Fruit fly (Drosophila melanogaster) whole organism, embryonic: ENCODE data around the gene mRpS25.
A peak's percentile ranks its signal among the peaks of the same experiment; 100 is the strongest.

Experiments
- CG10147 ChIP-seq: fragments of 200-800 bp; sonication (Bioruptor generic); optimal IDR thresholded peaks from 2 replicates; lab custom pipeline; 2019; ENCODE audit warnings: missing biosample characterization, mild to moderate bottlenecking, missing genetic modification characterization, moderate library complexity
- CG10979 ChIP-seq: fragments of 200-800 bp; sonication (Bioruptor generic); optimal IDR thresholded peaks from 2 replicates; lab custom pipeline; 2018; ENCODE audit warnings: missing biosample characterization, mild to moderate bottlenecking, missing genetic modification characterization, moderate library complexity
- CG11085 ChIP-seq: fragments of 200-800 bp; sonication (Bioruptor generic); IDR thresholded peaks from 2 replicates; pipeline ENCODE4 v1.3.6; 2022; ENCODE audit warnings: missing biosample characterization, missing genetic modification characterization
- CG11247 ChIP-seq: fragments of 200-800 bp; sonication (Bioruptor generic); IDR thresholded peaks from 2 replicates; pipeline ENCODE4 v1.3.6; 2022; ENCODE audit warnings: missing biosample characterization, missing genetic modification characterization
- CG12236 ChIP-seq: fragments of 200-800 bp; sonication (Bioruptor generic); optimal IDR thresholded peaks from 2 replicates; lab custom pipeline; 2016; ENCODE audit warnings: missing biosample characterization, missing genetic modification characterization
- CG13296 ChIP-seq: fragments of 200-800 bp; sonication (Bioruptor generic); optimal IDR thresholded peaks from 3 replicates; lab custom pipeline; 2018; ENCODE audit warnings: missing biosample characterization, mild to moderate bottlenecking, missing genetic modification characterization
- CG15601 ChIP-seq: fragments of 200-800 bp; sonication (Bioruptor generic); optimal IDR thresholded peaks from 3 replicates; lab custom pipeline; 2019; ENCODE audit warnings: missing biosample characterization, mild to moderate bottlenecking, missing genetic modification characterization, moderate library complexity
- CG15696 ChIP-seq: fragments of 200-800 bp; sonication (Bioruptor generic); optimal IDR thresholded peaks from 2 replicates; lab custom pipeline; 2019; ENCODE audit warnings: missing biosample characterization, mild to moderate bottlenecking, missing genetic modification characterization, moderate library complexity
- CG17361 ChIP-seq: fragments of 200-800 bp; sonication (Bioruptor generic); IDR thresholded peaks from 3 replicates; pipeline ENCODE4 v1.3.6; 2022; ENCODE audit warnings: missing biosample characterization, missing genetic modification characterization
- CG17568 ChIP-seq: fragments of 200-800 bp; sonication (Bioruptor generic); optimal IDR thresholded peaks from 2 replicates; lab custom pipeline; 2018; ENCODE audit warnings: missing biosample characterization, mild to moderate bottlenecking, missing genetic modification characterization, moderate library complexity
- CG17802 ChIP-seq: fragments of 200-800 bp; sonication (Bioruptor generic); optimal IDR thresholded peaks from 2 replicates; lab custom pipeline; 2018; ENCODE audit warnings: missing biosample characterization, mild to moderate bottlenecking, missing genetic modification characterization, moderate library complexity
- CG30020 ChIP-seq: fragments of 200-800 bp; optimal IDR thresholded peaks from 2 replicates; lab custom pipeline; 2019; ENCODE audit warnings: missing biosample characterization, mild to moderate bottlenecking, missing genetic modification characterization, moderate library complexity
- CG30403 ChIP-seq: fragments of 200-800 bp; sonication (Bioruptor generic); optimal IDR thresholded peaks from 3 replicates; lab custom pipeline; 2016; ENCODE audit warnings: missing biosample characterization, missing genetic modification characterization
- CG3281 ChIP-seq: fragments of 200-800 bp; sonication (Bioruptor generic); optimal IDR thresholded peaks from 3 replicates; lab custom pipeline; 2017; ENCODE audit warnings: missing biosample characterization, mild to moderate bottlenecking, missing genetic modification characterization
- CG34224 ChIP-seq: fragments of 200-800 bp; sonication (Bioruptor generic); IDR thresholded peaks from 3 replicates; pipeline ENCODE4 v1.3.6; 2022; ENCODE audit warnings: missing biosample characterization, missing genetic modification characterization; ENCODE audit not compliant: partially characterized antibody
- CG4617 ChIP-seq: fragments of 200-800 bp; sonication (Bioruptor generic); optimal IDR thresholded peaks from 3 replicates; lab custom pipeline; 2016; ENCODE audit warnings: missing biosample characterization, missing genetic modification characterization, borderline replicate concordance
- CG4820 ChIP-seq: fragments of 200-800 bp; sonication (Bioruptor generic); optimal IDR thresholded peaks from 3 replicates; lab custom pipeline; 2016; ENCODE audit warnings: missing biosample characterization, missing genetic modification characterization
- CG6272 ChIP-seq: fragments of 200-800 bp; sonication (Bioruptor generic); IDR thresholded peaks from 2 replicates; pipeline ENCODE4 v1.3.6; 2022; ENCODE audit warnings: missing biosample characterization, missing genetic modification characterization
- Dbx ChIP-seq: fragments of 200-800 bp; sonication (Bioruptor generic); IDR thresholded peaks from 3 replicates; pipeline ENCODE4 v1.3.6; 2022; ENCODE audit warnings: missing biosample characterization, missing genetic modification characterization
- Dll ChIP-seq: fragments of 200-800 bp; sonication (Bioruptor generic); IDR thresholded peaks from 4 replicates; pipeline ENCODE4 v1.3.6; 2022; ENCODE audit warnings: missing biosample characterization, missing genetic modification characterization; ENCODE audit not compliant: partially characterized antibody
- ERR ChIP-seq: fragments of 200-800 bp; sonication (Bioruptor generic); optimal IDR thresholded peaks from 2 replicates; lab custom pipeline; 2016; ENCODE audit warnings: missing biosample characterization, missing genetic modification characterization
- HHEX ChIP-seq: fragments of 200-800 bp; sonication (Bioruptor generic); optimal IDR thresholded peaks from 3 replicates; lab custom pipeline; 2017; ENCODE audit warnings: missing biosample characterization, mild to moderate bottlenecking, missing genetic modification characterization, missing genetic modification reagents
- HLH4C ChIP-seq: fragments of 200-800 bp; sonication (Bioruptor generic); IDR thresholded peaks from 3 replicates; pipeline ENCODE4 v1.3.6; 2022; ENCODE audit warnings: missing biosample characterization, missing genetic modification characterization; ENCODE audit not compliant: partially characterized antibody
- Hmr ChIP-seq: fragments of 200-800 bp; sonication (Bioruptor generic); optimal IDR thresholded peaks from 3 replicates; lab custom pipeline; 2017; ENCODE audit warnings: mild to moderate bottlenecking, missing biosample characterization, missing genetic modification reagents, missing genetic modification characterization
- Ptx1 ChIP-seq: fragments of 200-800 bp; sonication (Bioruptor generic); IDR thresholded peaks from 2 replicates; pipeline ENCODE4 v1.3.6; 2022; ENCODE audit warnings: missing biosample characterization, missing genetic modification characterization
- Ravus ChIP-seq: fragments of 200-800 bp; sonication (Bioruptor generic); IDR thresholded peaks from 2 replicates; pipeline ENCODE4 v1.3.6; 2022; ENCODE audit warnings: missing biosample characterization, missing genetic modification characterization
- Rfx ChIP-seq: fragments of 200-800 bp; sonication (Bioruptor generic); IDR thresholded peaks from 2 replicates; pipeline ENCODE4 v1.3.6; 2022; ENCODE audit warnings: missing biosample characterization, missing genetic modification characterization
- Stat92E ChIP-seq, 3 experiments: fragments of >200 bp in 2 of 3; fragments of 200-800 bp in 1 of 3; sonication (Bioruptor generic) in 1 of 3; optimal IDR thresholded peaks; 2 replicates each; lab custom pipeline; 2017 to 2019; ENCODE audit warnings: missing biosample characterization in 3 of 3, missing genetic modification characterization in 3 of 3, mild to moderate bottlenecking in 1 of 3, moderate library complexity in 1 of 3
- Tbp ChIP-seq: fragments of >200 bp; optimal IDR thresholded peaks from 2 replicates; lab custom pipeline; 2018; ENCODE audit warnings: missing biosample characterization, missing genetic modification characterization
- ash1 ChIP-seq: fragments of 200-800 bp; sonication (Bioruptor generic); optimal IDR thresholded peaks from 2 replicates; lab custom pipeline; 2018; ENCODE audit warnings: missing biosample characterization, mild to moderate bottlenecking, missing genetic modification characterization
- bowl ChIP-seq: fragments of 200-800 bp; sonication (Bioruptor generic); IDR thresholded peaks from 2 replicates; pipeline ENCODE4 v1.3.6; 2022; ENCODE audit warnings: missing biosample characterization, missing genetic modification characterization
- cad ChIP-seq: fragments of >200 bp; optimal IDR thresholded peaks from 2 replicates; lab custom pipeline; 2017; ENCODE audit warnings: missing biosample characterization, missing genetic modification characterization
- eve ChIP-seq, 2 experiments: fragments of >200 bp; optimal IDR thresholded peaks; 2 replicates each; lab custom pipeline; 2017; ENCODE audit warnings: missing biosample characterization in 2 of 2, missing genetic modification characterization in 2 of 2
- gem ChIP-seq: fragments of 200-800 bp; sonication (Bioruptor generic); optimal IDR thresholded peaks from 2 replicates; lab custom pipeline; 2019; ENCODE audit warnings: missing biosample characterization, mild to moderate bottlenecking, missing genetic modification characterization, moderate library complexity
- grn ChIP-seq: fragments of 200-800 bp; sonication (Bioruptor generic); optimal IDR thresholded peaks from 3 replicates; lab custom pipeline; 2017; ENCODE audit warnings: missing biosample characterization, missing genetic modification characterization
- hth ChIP-seq: fragments of >200 bp; optimal IDR thresholded peaks from 2 replicates; lab custom pipeline; 2017; ENCODE audit warnings: inconsistent platforms
- ind ChIP-seq: fragments of 200-800 bp; sonication (Bioruptor generic); optimal IDR thresholded peaks from 3 replicates; lab custom pipeline; 2016; ENCODE audit warnings: missing biosample characterization, missing genetic modification characterization
- jigr1 ChIP-seq: fragments of 200-800 bp; sonication (Bioruptor generic); IDR thresholded peaks from 3 replicates; pipeline ENCODE4 v1.3.6; 2022; ENCODE audit warnings: missing biosample characterization, missing genetic modification characterization
- lmd ChIP-seq: fragments of 200-800 bp; sonication (Bioruptor generic); IDR thresholded peaks from 2 replicates; pipeline ENCODE4 v1.3.6; 2022; ENCODE audit warnings: missing biosample characterization, missing genetic modification characterization
- lola ChIP-seq, 3 experiments: fragments of >200 bp in 2 of 3; fragments of 200-800 bp in 1 of 3; sonication (Bioruptor generic) in 1 of 3; optimal IDR thresholded peaks; 2 replicates each; lab custom pipeline; 2017 to 2019; ENCODE audit warnings: missing biosample characterization in 3 of 3, missing genetic modification characterization in 3 of 3, mild to moderate bottlenecking in 1 of 3, moderate library complexity in 1 of 3
- otp ChIP-seq: fragments of 200-800 bp; sonication (Bioruptor generic); IDR thresholded peaks from 3 replicates; pipeline ENCODE4, ENCODE4 v1.3.6; 2022; ENCODE audit warnings: missing biosample characterization, missing genetic modification characterization
- pho ChIP-seq: fragments of 200-800 bp; sonication (Bioruptor generic); optimal IDR thresholded peaks from 2 replicates; lab custom pipeline; 2016; ENCODE audit warnings: missing biosample characterization, missing genetic modification characterization
- sens ChIP-seq: fragments of 200-800 bp; sonication (Bioruptor generic); peaks from one replicate; lab custom pipeline; 2016; ENCODE audit warnings: missing biosample characterization, missing genetic modification characterization
- sim ChIP-seq: fragments of 200-800 bp; sonication (Bioruptor generic); IDR thresholded peaks from 2 replicates; pipeline ENCODE4 v1.3.6; 2022; ENCODE audit warnings: missing biosample characterization, missing genetic modification characterization
- slou ChIP-seq: fragments of 200-800 bp; sonication (Bioruptor generic); optimal IDR thresholded peaks from 3 replicates; lab custom pipeline; 2016; ENCODE audit warnings: missing biosample characterization, missing genetic modification characterization
- sob ChIP-seq: fragments of 200-800 bp; sonication (Bioruptor generic); IDR thresholded peaks from 2 replicates; pipeline ENCODE4 v1.3.6; 2022; ENCODE audit warnings: missing biosample characterization, missing genetic modification characterization
- vvl ChIP-seq: fragments of 200-800 bp; sonication (Bioruptor generic); IDR thresholded peaks from 2 replicates; pipeline ENCODE4 v1.3.6; 2022; ENCODE audit warnings: missing biosample characterization, missing genetic modification characterization
- zfh2 ChIP-seq: fragments of 200-800 bp; sonication (Bioruptor generic); optimal IDR thresholded peaks from 2 replicates; lab custom pipeline; 2016; ENCODE audit warnings: missing biosample characterization, missing genetic modification characterization

Gene mRpS25

dm6 chrX:14588996-14589621 is 6.3 kb upstream of the mRpS25 start (continued):
- no peak for TF ChIP-seq sob (GFP tag; lab: Robert Waterston, UW)
- no peak for TF ChIP-seq CG30403 (GFP tag; lab: Kevin White, UChicago)
- TF ChIP-seq CG4617 (GFP tag; lab: Kevin White, UChicago): no peak
- TF ChIP-seq CG17568 (GFP tag; lab: Kevin White, UChicago): no peak
- TF ChIP-seq Ptx1 (GFP tag; lab: Robert Waterston, UW): 0 out of 2 replicates have a peak, but pooled peaks have one; percentile 6
- no peak for TF ChIP-seq CG10979
- no peak for TF ChIP-seq CG11085 (GFP tag; lab: Robert Waterston, UW)
- TF ChIP-seq lmd (GFP tag; lab: Robert Waterston, UW): no peak
- TF ChIP-seq Dbx: no peak
- TF ChIP-seq zfh2: no peak
- no peak for TF ChIP-seq sim (GFP tag; lab: Robert Waterston, UW)
- no peak for TF ChIP-seq CG4820
- TF ChIP-seq CG15601 (tag; lab: Kevin White, UChicago): no peak
- no peak for TF ChIP-seq slou (GFP tag; lab: Kevin White, UChicago)
- no peak for TF ChIP-seq Stat92E (GFP tag; optimal IDR thresholded peaks at IDR 0.05; lab: Kevin White, UChicago)
- TF ChIP-seq ash1 (GFP tag; lab: Kevin White, UChicago): no peak
- no peak for TF ChIP-seq Dll (GFP tag; lab: Robert Waterston, UW)
- TF ChIP-seq Rfx (GFP tag; lab: Robert Waterston, UW): no peak
- no peak for TF ChIP-seq HLH4C (GFP tag; lab: Robert Waterston, UW)
- TF ChIP-seq otp: no peak
- TF ChIP-seq CG17802 (tag; lab: Kevin White, UChicago): no peak
- no peak for TF ChIP-seq sens
- TF ChIP-seq pho (GFP tag; lab: Kevin White, UChicago): no peak
- TF ChIP-seq CG13296 (GFP tag; lab: Kevin White, UChicago): peak; percentile 26
- no peak for TF ChIP-seq Tbp
- no peak for TF ChIP-seq CG34224 (GFP tag; lab: Robert Waterston, UW)
- TF ChIP-seq jigr1 (GFP tag; lab: Robert Waterston, UW): no peak
- no peak for TF ChIP-seq CG11247 (GFP tag; lab: Robert Waterston, UW)
- peak; percentile 27 for TF ChIP-seq HHEX (GFP tag; lab: Kevin White, UChicago)
- TF ChIP-seq eve (GFP tag; optimal IDR thresholded peaks at IDR 0.05; lab: Kevin White, UChicago): no peak
- no peak for TF ChIP-seq cad
- peak; percentile 24 for TF ChIP-seq gem (tag; lab: Kevin White, UChicago)
- TF ChIP-seq lola (GFP tag; optimal IDR thresholded peaks at IDR 0.05; lab: Kevin White, UChicago): no peak
- TF ChIP-seq CG15696 (tag; lab: Kevin White, UChicago): no peak
- TF ChIP-seq CG10147 (GFP tag; lab: Kevin White, UChicago): peak; percentile 16
- no peak for TF ChIP-seq CG12236
- no peak for TF ChIP-seq Ravus
- no peak for TF ChIP-seq bowl (GFP tag; lab: Robert Waterston, UW)
- no peak for TF ChIP-seq ERR (GFP tag; lab: Kevin White, UChicago)
- TF ChIP-seq vvl (GFP tag; lab: Robert Waterston, UW): no peak
- TF ChIP-seq ind (GFP tag; lab: Kevin White, UChicago): no peak
- peak; percentile 27 for TF ChIP-seq CG3281 (GFP tag; lab: Kevin White, UChicago)
- no peak for TF ChIP-seq CG6272 (GFP tag; lab: Robert Waterston, UW)
- TF ChIP-seq hth (lab: Kevin White, UChicago): no peak
- TF ChIP-seq CG30020 (tag; lab: Kevin White, UChicago): no peak
- TF ChIP-seq CG17361 (GFP tag; lab: Robert Waterston, UW): no peak
- TF ChIP-seq grn (GFP tag; lab: Kevin White, UChicago): no peak
- peak; percentile 26 for TF ChIP-seq Hmr (GFP tag; lab: Kevin White, UChicago)
